Fruit fly (Drosophila melanogaster) whole organism, prepupa: Measurements from ENCODE around the gene CG45492.
"Not testable (repeated sequence)": the region's sequence is repeated elsewhere in the genome, so short reads cannot be mapped to it uniquely, and the experiment has no call there.

Source experiments
- Blimp-1 ChIP-seq: fragments of 200-800 bp; sonication (Bioruptor generic); optimal IDR thresholded peaks from 3 replicates; lab custom pipeline; 2017; ENCODE audit warnings: missing biosample characterization, missing genetic modification characterization, mild to moderate bottlenecking, moderate library complexity, missing genetic modification reagents
- CG10669 ChIP-seq: fragments of 200-800 bp; sonication (Bioruptor generic); optimal IDR thresholded peaks from 3 replicates; lab custom pipeline; 2018; ENCODE audit warnings: missing biosample characterization, mild to moderate bottlenecking, missing genetic modification characterization, moderate library complexity
- CG11294 ChIP-seq: fragments of 200-800 bp; sonication (Bioruptor generic); IDR thresholded peaks from 2 replicates; pipeline ENCODE4 v1.3.6; 2022; ENCODE audit warnings: missing biosample characterization, missing genetic modification characterization
- CG11902 ChIP-seq: fragments of 200-800 bp; sonication (Bioruptor generic); optimal IDR thresholded peaks from 3 replicates; lab custom pipeline; 2016; ENCODE audit warnings: missing biosample characterization, missing genetic modification characterization
- CG15336 ChIP-seq: fragments of 200-800 bp; sonication (Bioruptor generic); IDR thresholded peaks from 2 replicates; pipeline ENCODE4 v1.3.6; 2022; ENCODE audit warnings: missing biosample characterization, missing genetic modification characterization
- CG1621 ChIP-seq: fragments of 200-800 bp; sonication (Bioruptor generic); optimal IDR thresholded peaks from 3 replicates; lab custom pipeline; 2018; ENCODE audit warnings: missing biosample characterization, mild to moderate bottlenecking, missing genetic modification characterization
- CG16779 ChIP-seq: fragments of 200-800 bp; sonication (Bioruptor generic); optimal IDR thresholded peaks from 3 replicates; lab custom pipeline; 2017; ENCODE audit warnings: missing biosample characterization, mild to moderate bottlenecking, missing genetic modification characterization
- CG3032 ChIP-seq: fragments of 200-800 bp; optimal IDR thresholded peaks from 2 replicates; lab custom pipeline; 2019; ENCODE audit warnings: missing biosample characterization, mild to moderate bottlenecking, missing genetic modification characterization, moderate library complexity
- CG6276 ChIP-seq: fragments of 200-800 bp; sonication (Bioruptor generic); optimal IDR thresholded peaks from 2 replicates; lab custom pipeline; 2017; ENCODE audit warnings: missing biosample characterization, mild to moderate bottlenecking, missing genetic modification characterization
- CG6792 ChIP-seq: fragments of 200-800 bp; sonication (Bioruptor generic); optimal IDR thresholded peaks from 3 replicates; lab custom pipeline; 2016; ENCODE audit warnings: missing biosample characterization, missing genetic modification characterization
- CG6808 ChIP-seq: fragments of 200-800 bp; sonication (Bioruptor generic); optimal IDR thresholded peaks from 3 replicates; lab custom pipeline; 2017; ENCODE audit warnings: missing biosample characterization, missing genetic modification characterization, mild to moderate bottlenecking, moderate library complexity, missing genetic modification reagents
- CG7368 ChIP-seq: fragments of 200-800 bp; sonication (Bioruptor generic); optimal IDR thresholded peaks from 3 replicates; lab custom pipeline; 2016; ENCODE audit warnings: missing biosample characterization, missing genetic modification characterization
- CG8119 ChIP-seq: fragments of 200-800 bp; sonication (Bioruptor generic); IDR thresholded peaks from 3 replicates; pipeline ENCODE4 v1.3.6; 2022; ENCODE audit warnings: missing biosample characterization, missing genetic modification characterization
- CG8632 ChIP-seq: fragments of 200-800 bp; sonication (Bioruptor generic); optimal IDR thresholded peaks from 3 replicates; lab custom pipeline; 2016; ENCODE audit warnings: missing biosample characterization, missing genetic modification characterization
- Ets21C ChIP-seq: fragments of 200-800 bp; sonication (Bioruptor generic); optimal IDR thresholded peaks from 3 replicates; lab custom pipeline; 2016; ENCODE audit warnings: missing biosample characterization, missing genetic modification characterization
- Ets96B ChIP-seq: fragments of 200-800 bp; optimal IDR thresholded peaks from 2 replicates; lab custom pipeline; 2019; ENCODE audit warnings: missing biosample characterization, mild to moderate bottlenecking, missing genetic modification characterization, moderate library complexity
- Hr38 ChIP-seq: sonication (Bioruptor generic); optimal IDR thresholded peaks from 2 replicates; lab custom pipeline; 2016; ENCODE audit warnings: missing biosample characterization, missing genetic modification characterization
- Hr39 ChIP-seq: fragments of 200-800 bp; sonication (Bioruptor generic); optimal IDR thresholded peaks from 2 replicates; lab custom pipeline; 2016; ENCODE audit warnings: missing biosample characterization, missing genetic modification characterization
- Hr4 ChIP-seq: fragments of 200-800 bp; sonication (Bioruptor generic); optimal IDR thresholded peaks from 3 replicates; lab custom pipeline; 2016; ENCODE audit warnings: missing biosample characterization, missing genetic modification characterization
- Lpt ChIP-seq: fragments of 200-800 bp; sonication (Bioruptor generic); optimal IDR thresholded peaks from 3 replicates; lab custom pipeline; 2016; ENCODE audit warnings: missing biosample characterization, missing genetic modification characterization
- Met ChIP-seq: fragments of 200-800 bp; sonication (Bioruptor generic); optimal IDR thresholded peaks from 3 replicates; lab custom pipeline; 2016; ENCODE audit warnings: missing biosample characterization, missing genetic modification characterization
- Smox ChIP-seq: fragments of 200-800 bp; sonication (Bioruptor generic); optimal IDR thresholded peaks from 3 replicates; lab custom pipeline; 2016; ENCODE audit warnings: missing biosample characterization, missing genetic modification characterization
- Sox102F ChIP-seq: fragments of 200-800 bp; sonication (Bioruptor generic); optimal IDR thresholded peaks from 2 replicates; lab custom pipeline; 2016; ENCODE audit warnings: missing biosample characterization, mild to moderate bottlenecking, missing genetic modification characterization
- achi ChIP-seq: fragments of 200-800 bp; sonication (Bioruptor generic); optimal IDR thresholded peaks from 3 replicates; lab custom pipeline; 2016; ENCODE audit warnings: missing biosample characterization, missing genetic modification characterization
- acj6 ChIP-seq: fragments of 200-800 bp; sonication (Bioruptor generic); optimal IDR thresholded peaks from 3 replicates; lab custom pipeline; 2016; ENCODE audit warnings: missing biosample characterization, missing genetic modification characterization
- fd59A ChIP-seq: fragments of 200-800 bp; sonication (Bioruptor generic); optimal IDR thresholded peaks from 2 replicates; lab custom pipeline; 2017; ENCODE audit warnings: missing biosample characterization, mild to moderate bottlenecking, missing genetic modification characterization, missing genetic modification reagents
- net ChIP-seq: fragments of 200-800 bp; sonication (Bioruptor generic); optimal IDR thresholded peaks from 3 replicates; lab custom pipeline; 2016; ENCODE audit warnings: missing biosample characterization, missing genetic modification characterization
- pdm3 ChIP-seq: fragments of 200-800 bp; sonication (Bioruptor generic); optimal IDR thresholded peaks from 3 replicates; lab custom pipeline; 2016; ENCODE audit warnings: missing biosample characterization, missing genetic modification characterization
- spab ChIP-seq: fragments of 200-800 bp; sonication (Bioruptor generic); optimal IDR thresholded peaks from 2 replicates; lab custom pipeline; 2017; ENCODE audit warnings: missing biosample characterization, mild to moderate bottlenecking, missing genetic modification characterization, missing genetic modification reagents
- topi ChIP-seq: fragments of 200-800 bp; sonication (Bioruptor generic); optimal IDR thresholded peaks from 3 replicates; lab custom pipeline; 2016; ENCODE audit warnings: missing biosample characterization, missing genetic modification characterization

CG45492 gene

dm6 chrX:19953508-19953907 lies 9.6 kb upstream of the CG45492 start, which contains the start of gene CG45494:
Gene CG45494, minus strand, starts transcription at chrX:19953608.
- TF ChIP-seq Met (GFP tag; lab: Kevin White, UChicago); Smox; CG8632 (GFP tag; lab: Kevin White, UChicago): not testable (repeated sequence)

DNA sequence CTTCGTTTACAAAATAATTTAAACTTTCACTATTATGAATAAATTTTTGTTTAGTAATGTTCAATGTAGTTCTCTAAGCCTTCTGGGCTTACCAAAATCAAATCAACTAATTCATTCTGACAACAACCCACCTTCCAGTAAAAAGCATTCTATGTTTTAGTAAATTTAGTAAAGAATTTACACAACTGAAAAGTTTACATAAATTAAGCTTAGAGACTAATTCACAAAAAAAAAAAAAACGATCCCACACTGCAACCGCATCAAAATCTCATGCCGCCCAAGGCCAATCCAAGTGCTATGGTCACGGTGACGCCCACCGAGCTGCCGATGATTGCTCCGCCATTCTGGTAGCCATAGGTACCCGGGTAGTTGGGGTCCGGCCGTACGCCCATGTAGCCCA lies 4.8 kb upstream of the CG45492 start, which contains the start of gene CG45493:
CG45493 (minus strand) TSS at position 101 of the 400 bp plus-strand sequence.
- not testable (repeated sequence) for TF ChIP-seq pdm3 (GFP tag; lab: Kevin White, UChicago); fd59A (GFP tag; lab: Kevin White, UChicago); CG7368

- not testable (repeated sequence) for TF ChIP-seq Sox102F (GFP tag; lab: Kevin White, UChicago); CG16779 (tag; lab: Kevin White, UChicago); acj6
Observed at dm6 chrX:19938894-19939293, 5.1 kb downstream of the CG45492 start, which contains the start of gene CG45491. Gene CG45491, minus strand, starts transcription at chrX:19938994.

DNA sequence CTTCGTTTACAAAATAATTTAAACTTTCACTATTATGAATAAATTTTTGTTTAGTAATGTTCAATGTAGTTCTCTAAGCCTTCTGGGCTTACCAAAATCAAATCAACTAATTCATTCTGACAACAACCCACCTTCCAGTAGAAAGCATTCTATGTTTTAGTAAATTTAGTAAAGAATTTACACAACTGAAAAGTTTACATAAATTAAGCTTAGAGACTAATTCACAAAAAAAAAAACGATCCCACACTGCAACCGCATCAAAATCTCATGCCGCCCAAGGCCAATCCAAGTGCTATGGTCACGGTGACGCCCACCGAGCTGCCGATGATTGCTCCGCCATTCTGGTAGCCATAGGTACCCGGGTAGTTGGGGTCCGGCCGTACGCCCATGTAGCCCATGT lies 9.8 kb downstream of the CG45492 start, which contains the start of gene CG45490:
CG45490 (minus strand) TSS at position 101 of the 400 bp plus-strand sequence.
- TF ChIP-seq Hr38 (GFP tag; lab: Kevin White, UChicago); CG10669; CG11902 (GFP tag; lab: Kevin White, UChicago): not testable (repeated sequence)

dm6 chrX:19929078-19929477 lies 14.9 kb downstream of the CG45492 start, which contains the start of gene CG45489:
Gene CG45489, minus strand, starts transcription at chrX:19929178.
- not testable (repeated sequence) for TF ChIP-seq CG10669, CG1621, achi

DNA sequence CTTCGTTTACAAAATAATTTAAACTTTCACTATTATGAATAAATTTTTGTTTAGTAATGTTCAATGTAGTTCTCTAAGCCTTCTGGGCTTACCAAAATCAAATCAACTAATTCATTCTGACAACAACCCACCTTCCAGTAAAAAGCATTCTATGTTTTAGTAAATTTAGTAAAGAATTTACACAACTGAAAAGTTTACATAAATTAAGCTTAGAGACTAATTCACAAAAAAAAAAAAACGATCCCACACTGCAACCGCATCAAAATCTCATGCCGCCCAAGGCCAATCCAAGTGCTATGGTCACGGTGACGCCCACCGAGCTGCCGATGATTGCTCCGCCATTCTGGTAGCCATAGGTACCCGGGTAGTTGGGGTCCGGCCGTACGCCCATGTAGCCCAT lies 23.6 kb downstream of the CG45492 start, which contains the start of gene CG45488:
CG45488 (minus strand) TSS at position 101 of the 400 bp plus-strand sequence.
- TF ChIP-seq CG15336; pdm3 (GFP tag; lab: Kevin White, UChicago); Hr4 (GFP tag; lab: Kevin White, UChicago): not testable (repeated sequence)

DNA sequence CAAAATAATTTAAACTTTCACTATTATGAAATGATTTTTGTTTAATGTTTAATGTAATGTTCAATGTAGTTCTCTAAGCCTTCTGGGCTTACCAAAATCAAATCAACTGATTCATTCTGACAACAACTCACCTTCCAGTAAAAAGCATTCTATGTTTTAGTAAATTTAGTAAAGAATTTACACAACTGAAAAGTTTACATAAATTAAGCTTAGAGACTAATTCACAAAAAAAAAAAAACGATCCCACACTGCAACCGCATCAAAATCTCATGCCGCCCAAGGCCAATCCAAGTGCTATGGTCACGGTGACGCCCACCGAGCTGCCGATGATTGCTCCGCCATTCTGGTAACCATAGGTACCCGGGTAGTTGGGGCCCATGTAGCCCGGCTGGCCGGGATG lies 28.8 kb downstream of the CG45492 start, which contains the start of gene CG45487:
CG45487 (minus strand) TSS at position 101 of the 400 bp plus-strand sequence.
- not testable (repeated sequence) for TF ChIP-seq CG6276; topi; spab (GFP tag; lab: Kevin White, UChicago)

DNA sequence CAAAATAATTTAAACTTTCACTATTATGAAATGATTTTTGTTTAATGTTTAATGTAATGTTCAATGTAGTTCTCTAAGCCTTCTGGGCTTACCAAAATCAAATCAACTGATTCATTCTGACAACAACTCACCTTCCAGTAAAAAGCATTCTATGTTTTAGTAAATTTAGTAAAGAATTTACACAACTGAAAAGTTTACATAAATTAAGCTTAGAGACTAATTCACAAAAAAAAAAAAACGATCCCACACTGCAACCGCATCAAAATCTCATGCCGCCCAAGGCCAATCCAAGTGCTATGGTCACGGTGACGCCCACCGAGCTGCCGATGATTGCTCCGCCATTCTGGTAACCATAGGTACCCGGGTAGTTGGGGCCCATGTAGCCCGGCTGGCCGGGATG lies 33.9 kb downstream of the CG45492 start, which contains the start of gene CG45486:
CG45486 (minus strand) TSS at position 101 of the 400 bp plus-strand sequence.
- TF ChIP-seq CG6808 (GFP tag; lab: Kevin White, UChicago); CG8119 (GFP tag; lab: Robert Waterston, UW); achi: not testable (repeated sequence)

DNA sequence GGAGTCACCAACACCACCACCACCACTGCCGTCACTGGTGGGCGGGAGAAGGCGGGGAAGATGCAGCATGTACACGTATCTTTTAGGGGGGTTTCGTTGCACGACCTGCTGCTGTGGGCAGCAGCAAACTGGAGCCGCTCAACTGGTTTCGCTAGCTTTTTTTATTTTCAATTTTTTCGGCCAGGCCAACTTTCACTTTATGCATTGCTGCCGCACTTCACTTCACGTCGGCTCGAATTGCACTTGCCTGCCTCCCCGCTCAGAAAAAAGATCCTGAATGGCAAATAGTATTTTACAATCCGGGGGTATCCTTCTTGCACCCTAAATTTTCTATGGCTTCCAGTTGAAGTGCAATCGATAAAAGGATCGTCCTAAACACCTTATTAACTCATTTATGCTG lies 44.0 kb downstream of the CG45492 start:
- TF ChIP-seq Ets21C (no peak), CG11294 (GFP tag; lab: Robert Waterston, UW) (no peak), CG6792 (GFP tag; lab: Kevin White, UChicago) (no peak), CG1621 (no peak), net (no peak), Lpt (GFP tag; lab: Kevin White, UChicago) (peak; percentile 50), CG3032 (tag; lab: Kevin White, UChicago) (no peak), Ets96B (tag; lab: Kevin White, UChicago) (no peak), Hr39 (GFP tag; lab: Kevin White, UChicago) (no peak), Blimp-1 (GFP tag; lab: Kevin White, UChicago) (peak; percentile 69)
